Worm (Caenorhabditis elegans): Measurements from ENCODE around the gene F44D12.16.

DNA sequence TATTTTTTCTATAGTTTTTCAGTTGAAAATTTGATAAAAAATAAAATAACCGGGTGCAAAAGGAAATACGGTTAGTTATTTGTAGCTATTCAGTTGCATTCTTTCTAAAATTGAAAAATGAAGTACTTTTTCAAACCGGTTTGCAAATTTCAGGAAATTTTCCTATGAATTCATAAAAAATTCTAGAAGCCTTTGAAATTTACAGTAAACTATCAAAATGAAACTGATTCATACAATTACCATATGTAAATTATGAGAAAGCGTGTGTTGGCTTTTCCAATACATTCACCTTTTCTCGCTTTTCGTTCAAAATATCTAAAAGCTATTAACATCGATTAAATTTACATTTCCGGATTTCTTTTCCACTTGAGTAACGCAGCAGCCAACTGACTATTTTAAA lies 11.9 kb upstream of the F44D12.16 start, which contains the start of gene ent-7:
- TF ChIP-seq unc-130 (GFP tag; optimal IDR thresholded peaks at IDR 0.05): no peak
- TF ChIP-seq ZK185.1 (tag; optimal IDR thresholded peaks at IDR 0.05; ENCODE audit: poor library complexity, severe bottlenecking): no peak
- no peak for TF ChIP-seq egl-18 (GFP tag; IDR thresholded peaks at IDR 0.05)
- TF ChIP-seq nfya-1 (tag; optimal IDR thresholded peaks at IDR 0.05; ENCODE audit: borderline replicate concordance, insufficient read depth): no peak
- no peak for TF ChIP-seq attf-3 (GFP tag; conservative IDR thresholded peaks at IDR 0.05)
- TF ChIP-seq F57A8.1 (GFP tag; optimal IDR thresholded peaks at IDR 0.05): no peak
- TF ChIP-seq bed-2 (GFP tag; IDR thresholded peaks at IDR 0.05): no peak
- TF ChIP-seq lin-40 (tag; optimal IDR thresholded peaks at IDR 0.05): no peak
- no peak for TF ChIP-seq unc-62 (GFP tag; optimal IDR thresholded peaks at IDR 0.05)
